Fruit fly (Drosophila melanogaster) whole organism, embryonic: ENCODE results near the gene CG7907.

Experiments used
- Aef1 ChIP-seq: fragments of 200-800 bp; sonication (Bioruptor generic); IDR thresholded peaks from 3 replicates; pipeline ENCODE4 v1.3.6; 2022; ENCODE audit warnings: missing biosample characterization, missing genetic modification characterization
- CG10959 ChIP-seq: fragments of 200-800 bp; sonication (Bioruptor generic); IDR thresholded peaks from 2 replicates; pipeline ENCODE4 v1.3.6; 2022; ENCODE audit warnings: missing biosample characterization, missing genetic modification characterization
- CG11093 ChIP-seq: fragments of 200-800 bp; sonication (Bioruptor generic); IDR thresholded peaks from 3 replicates; pipeline ENCODE4 v1.3.6; 2022; ENCODE audit warnings: missing biosample characterization, missing genetic modification characterization
- CG12236 ChIP-seq: fragments of 200-800 bp; sonication (Bioruptor generic); optimal IDR thresholded peaks from 2 replicates; lab custom pipeline; 2016; ENCODE audit warnings: missing biosample characterization, missing genetic modification characterization
- CG12659 ChIP-seq: fragments of 200-800 bp; sonication (Bioruptor generic); optimal IDR thresholded peaks from 3 replicates; lab custom pipeline; 2017; ENCODE audit warnings: mild to moderate bottlenecking, missing biosample characterization, missing genetic modification reagents, missing genetic modification characterization
- CG13287 ChIP-seq: fragments of 200-800 bp; sonication (Bioruptor generic); IDR thresholded peaks from 2 replicates; pipeline ENCODE4 v1.3.6; 2022; ENCODE audit warnings: missing biosample characterization, missing genetic modification characterization; ENCODE audit not compliant: partially characterized antibody
- CG14667 ChIP-seq: fragments of 200-800 bp; sonication (Bioruptor generic); IDR thresholded peaks from 2 replicates; pipeline ENCODE4 v1.3.6; 2022; ENCODE audit warnings: missing biosample characterization, missing genetic modification characterization
- CG18011 ChIP-seq: fragments of 200-800 bp; sonication (Bioruptor generic); optimal IDR thresholded peaks from 2 replicates; lab custom pipeline; 2017; ENCODE audit warnings: missing biosample characterization, missing genetic modification characterization, mild to moderate bottlenecking, moderate library complexity, missing genotype
- CG18764 ChIP-seq: fragments of 200-800 bp; sonication (Bioruptor generic); optimal IDR thresholded peaks from 3 replicates; lab custom pipeline; 2016; ENCODE audit warnings: missing biosample characterization, missing genetic modification characterization
- CG2199 ChIP-seq: fragments of 200-800 bp; sonication (Bioruptor generic); IDR thresholded peaks from 3 replicates; pipeline ENCODE4 v1.3.6; 2022; ENCODE audit warnings: missing biosample characterization, missing genetic modification characterization
- CG2678 ChIP-seq: fragments of 200-800 bp; sonication (Bioruptor generic); optimal IDR thresholded peaks from 3 replicates; lab custom pipeline; 2019; ENCODE audit warnings: missing biosample characterization, mild to moderate bottlenecking, missing genetic modification characterization, moderate library complexity
- CG2889 ChIP-seq: fragments of 200-800 bp; sonication (Bioruptor generic); IDR thresholded peaks from 3 replicates; pipeline ENCODE4 v1.3.6; 2022; ENCODE audit warnings: missing biosample characterization, missing genetic modification characterization
- CG31388 ChIP-seq: fragments of 200-800 bp; sonication (Bioruptor generic); optimal IDR thresholded peaks from 2 replicates; lab custom pipeline; 2016; ENCODE audit warnings: missing biosample characterization, missing genetic modification characterization
- CG33213 ChIP-seq: fragments of 200-800 bp; sonication (Bioruptor generic); optimal IDR thresholded peaks from 3 replicates; lab custom pipeline; 2016; ENCODE audit warnings: missing biosample characterization, missing genetic modification characterization
- CG34376 ChIP-seq: fragments of 200-800 bp; sonication (Bioruptor generic); optimal IDR thresholded peaks from 2 replicates; lab custom pipeline; 2018; ENCODE audit warnings: missing biosample characterization, mild to moderate bottlenecking, missing genetic modification characterization
- CG4707 ChIP-seq: fragments of 200-800 bp; sonication (Bioruptor generic); optimal IDR thresholded peaks from 2 replicates; lab custom pipeline; 2018; ENCODE audit warnings: missing biosample characterization, mild to moderate bottlenecking, missing genetic modification characterization, moderate library complexity
- CG5245 ChIP-seq: fragments of 200-800 bp; sonication (Bioruptor generic); optimal IDR thresholded peaks from 3 replicates; lab custom pipeline; 2016; ENCODE audit warnings: missing biosample characterization, missing genetic modification characterization
- CG7556 ChIP-seq: fragments of 200-800 bp; sonication (Bioruptor generic); optimal IDR thresholded peaks from 2 replicates; lab custom pipeline; 2017; ENCODE audit warnings: missing biosample characterization, mild to moderate bottlenecking, missing genetic modification characterization
- GATAe ChIP-seq: fragments of 200-800 bp; sonication (Bioruptor generic); conservative IDR thresholded peaks from 2 replicates; pipeline ENCODE4 v1.3.6; 2022; ENCODE audit warnings: missing biosample characterization, missing genetic modification characterization
- H15 ChIP-seq: fragments of 200-800 bp; sonication (Bioruptor generic); IDR thresholded peaks from 3 replicates; pipeline ENCODE4 v1.3.6; 2022; ENCODE audit warnings: missing biosample characterization, missing genetic modification characterization
- HLH3B ChIP-seq: fragments of 200-800 bp; sonication (Bioruptor generic); IDR thresholded peaks from 2 replicates; pipeline ENCODE4 v1.3.6; 2022; ENCODE audit warnings: missing biosample characterization, missing genetic modification characterization
- Lhr ChIP-seq: fragments of 200-800 bp; sonication (Bioruptor generic); optimal IDR thresholded peaks from 3 replicates; lab custom pipeline; 2017; ENCODE audit warnings: mild to moderate bottlenecking, missing biosample characterization, missing genetic modification reagents, missing genetic modification characterization
- Lim3 ChIP-seq: fragments of 200-800 bp; sonication (Bioruptor generic); IDR thresholded peaks from 2 replicates; pipeline ENCODE4 v1.3.6; 2022; ENCODE audit warnings: missing biosample characterization, missing genetic modification characterization
- Lpt ChIP-seq: fragments of >200 bp; optimal IDR thresholded peaks from 2 replicates; lab custom pipeline; 2018; ENCODE audit warnings: missing biosample characterization, missing genetic modification characterization
- Six4 ChIP-seq: fragments of 200-800 bp; sonication (Bioruptor generic); optimal IDR thresholded peaks from 2 replicates; lab custom pipeline; 2016; ENCODE audit warnings: missing biosample characterization, missing genetic modification characterization
- Sox100B ChIP-seq: fragments of 200-800 bp; sonication (Bioruptor generic); optimal IDR thresholded peaks from 3 replicates; lab custom pipeline; 2018; ENCODE audit warnings: missing biosample characterization, mild to moderate bottlenecking, missing genetic modification characterization
- Taf1 ChIP-seq: fragments of 200-800 bp; sonication (Bioruptor generic); IDR thresholded peaks from 2 replicates; pipeline ENCODE4 v1.3.6; 2022; ENCODE audit warnings: missing biosample characterization, missing genetic modification characterization
- al ChIP-seq: fragments of 200-800 bp; sonication (Bioruptor generic); IDR thresholded peaks from 2 replicates; pipeline ENCODE4 v1.3.6; 2022; ENCODE audit warnings: missing biosample characterization, missing genetic modification characterization
- ase ChIP-seq: fragments of 200-800 bp; sonication (Bioruptor generic); IDR thresholded peaks from 3 replicates; pipeline ENCODE4 v1.3.6; 2022; ENCODE audit warnings: missing biosample characterization, missing genetic modification characterization
- bab2 ChIP-seq: fragments of 200-800 bp; sonication (Bioruptor generic); optimal IDR thresholded peaks from 2 replicates; lab custom pipeline; 2016; ENCODE audit warnings: missing biosample characterization, missing genetic modification characterization
- corto ChIP-seq: fragments of 200-800 bp; sonication (Bioruptor generic); optimal IDR thresholded peaks from 2 replicates; lab custom pipeline; 2016; ENCODE audit warnings: missing biosample characterization, mild to moderate bottlenecking, missing genetic modification characterization, moderate library complexity
- crol ChIP-seq: fragments of 200-800 bp; sonication (Bioruptor generic); IDR thresholded peaks from 2 replicates; pipeline ENCODE4 v1.3.6; 2022; ENCODE audit warnings: missing biosample characterization, missing genetic modification characterization
- cwo ChIP-seq: fragments of 200-800 bp; sonication (Bioruptor generic); optimal IDR thresholded peaks from 3 replicates; lab custom pipeline; 2017; ENCODE audit warnings: missing biosample characterization, missing genetic modification characterization, mild to moderate bottlenecking, moderate library complexity, missing genetic modification reagents
- eve ChIP-seq, 2 experiments: fragments of >200 bp; optimal IDR thresholded peaks; 2 replicates each; lab custom pipeline; 2017; ENCODE audit warnings: missing biosample characterization in 2 of 2, missing genetic modification characterization in 2 of 2
- ftz-f1 ChIP-seq: fragments of 200-800 bp; sonication (Bioruptor generic); optimal IDR thresholded peaks from 2 replicates; lab custom pipeline; 2016; ENCODE audit warnings: missing biosample characterization, missing genetic modification characterization
- gce ChIP-seq: fragments of 200-800 bp; sonication (Bioruptor generic); IDR thresholded peaks from 3 replicates; pipeline ENCODE4 v1.3.6; 2022; ENCODE audit warnings: missing biosample characterization, missing genetic modification characterization
- kah ChIP-seq: fragments of 200-800 bp; sonication (Bioruptor generic); optimal IDR thresholded peaks from 2 replicates; lab custom pipeline; 2018; ENCODE audit warnings: missing biosample characterization, mild to moderate bottlenecking, missing genetic modification characterization
- lmd ChIP-seq: fragments of 200-800 bp; sonication (Bioruptor generic); IDR thresholded peaks from 2 replicates; pipeline ENCODE4 v1.3.6; 2022; ENCODE audit warnings: missing biosample characterization, missing genetic modification characterization
- mirr ChIP-seq: fragments of 200-800 bp; sonication (Bioruptor generic); optimal IDR thresholded peaks from 3 replicates; lab custom pipeline; 2018; ENCODE audit warnings: missing biosample characterization, mild to moderate bottlenecking, missing genetic modification characterization
- onecut ChIP-seq: fragments of 200-800 bp; sonication (Bioruptor generic); IDR thresholded peaks from 2 replicates; pipeline ENCODE4 v1.3.6; 2022; ENCODE audit warnings: missing biosample characterization, missing genetic modification characterization
- ranshi ChIP-seq: fragments of 200-800 bp; sonication (Bioruptor generic); IDR thresholded peaks from 2 replicates; pipeline ENCODE4 v1.3.6; 2022; ENCODE audit warnings: missing biosample characterization, missing genetic modification characterization
- row ChIP-seq: fragments of 200-800 bp; sonication (Bioruptor generic); IDR thresholded peaks from 3 replicates; pipeline ENCODE4 v1.3.6; 2022; ENCODE audit warnings: missing biosample characterization, missing genetic modification characterization
- salm ChIP-seq: fragments of 200-800 bp; sonication (Bioruptor generic); optimal IDR thresholded peaks from 2 replicates; lab custom pipeline; 2018; ENCODE audit warnings: missing biosample characterization, mild to moderate bottlenecking, missing genetic modification characterization
- sd ChIP-seq: fragments of 200-800 bp; sonication (Bioruptor generic); optimal IDR thresholded peaks from 3 replicates; lab custom pipeline; 2018; ENCODE audit warnings: missing biosample characterization, mild to moderate bottlenecking, missing genetic modification characterization, moderate library complexity
- sens-2 ChIP-seq: fragments of 200-800 bp; sonication (Bioruptor generic); IDR thresholded peaks from 2 replicates; pipeline ENCODE4 v1.3.6; 2022; ENCODE audit warnings: missing biosample characterization, missing genetic modification characterization
- shn ChIP-seq: fragments of 200-800 bp; sonication (Bioruptor generic); optimal IDR thresholded peaks from 3 replicates; lab custom pipeline; 2016; ENCODE audit warnings: missing biosample characterization, missing genetic modification characterization
- sob ChIP-seq: fragments of 200-800 bp; sonication (Bioruptor generic); IDR thresholded peaks from 2 replicates; pipeline ENCODE4 v1.3.6; 2022; ENCODE audit warnings: missing biosample characterization, missing genetic modification characterization
- tup ChIP-seq: fragments of 200-800 bp; sonication (Bioruptor generic); optimal IDR thresholded peaks from 2 replicates; lab custom pipeline; 2016; ENCODE audit warnings: missing biosample characterization, mild to moderate bottlenecking, missing genetic modification characterization, moderate library complexity
- vnd ChIP-seq: fragments of 200-800 bp; sonication (Bioruptor generic); IDR thresholded peaks from 3 replicates; pipeline ENCODE4 v1.3.6; 2022; ENCODE audit warnings: missing biosample characterization, missing genetic modification characterization; ENCODE audit not compliant: partially characterized antibody
- wek ChIP-seq: fragments of 200-800 bp; sonication (Bioruptor generic); optimal IDR thresholded peaks from 3 replicates; lab custom pipeline; 2018; ENCODE audit warnings: missing biosample characterization, mild to moderate bottlenecking, missing genetic modification characterization, moderate library complexity
- z ChIP-seq: fragments of 200-800 bp; sonication (Bioruptor generic); IDR thresholded peaks from 3 replicates; pipeline ENCODE4 v1.3.6; 2022; ENCODE audit warnings: missing biosample characterization, missing genetic modification characterization
- zfh2 ChIP-seq: fragments of 200-800 bp; sonication (Bioruptor generic); optimal IDR thresholded peaks from 2 replicates; lab custom pipeline; 2016; ENCODE audit warnings: missing biosample characterization, missing genetic modification characterization

The CG7907 gene

DNA sequence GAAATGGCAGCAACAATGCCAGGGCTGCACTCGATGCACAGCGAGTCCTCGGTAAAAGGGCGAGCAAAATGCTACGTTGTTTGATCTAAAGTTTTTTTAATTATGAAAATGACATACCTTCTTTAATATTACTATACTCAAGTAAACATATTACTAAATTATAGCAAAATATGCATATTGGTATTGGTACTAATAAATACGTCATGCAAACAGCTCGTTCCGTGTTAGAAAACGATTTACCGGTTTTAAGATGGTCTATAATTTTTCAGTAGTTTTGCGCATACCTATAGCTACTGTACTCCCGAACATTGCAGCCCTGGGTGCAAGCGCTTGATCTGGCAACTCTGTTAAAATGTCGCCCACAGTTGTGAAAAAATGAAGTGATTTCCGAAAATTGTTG lies 38.3 kb upstream of the CG7907 start (continued):
- TF ChIP-seq lmd (GFP tag; lab: Robert Waterston, UW) (peak; percentile 98), ftz-f1 (GFP tag; lab: Kevin White, UChicago) (peak; percentile 72), wek (GFP tag; lab: Kevin White, UChicago) (peak; percentile 70), vnd (GFP tag; lab: Robert Waterston, UW) (no peak), Lhr (GFP tag; lab: Kevin White, UChicago) (peak; percentile 74), CG2678 (tag; lab: Kevin White, UChicago) (peak; percentile 97), onecut (GFP tag; lab: Robert Waterston, UW) (peak; percentile 82), CG12659 (GFP tag; lab: Kevin White, UChicago) (peak; percentile 97), CG31388 (peak; percentile 89), CG18011 (GFP tag; lab: Kevin White, UChicago) (peak; percentile 82), Aef1 (GFP tag; lab: Robert Waterston, UW) (peak; percentile 92), gce (GFP tag; lab: Robert Waterston, UW) (peak; percentile 65; the same call in 1 of the 3 replicates), crol (GFP tag; lab: Robert Waterston, UW) (no peak), Lpt (GFP tag; lab: Kevin White, UChicago) (no peak), CG12236 (peak; percentile 89), ase (peak; percentile 86), Six4 (peak; percentile 94), salm (peak; percentile 84), shn (GFP tag; lab: Kevin White, UChicago) (peak; percentile 95), HLH3B (peak; percentile 87), CG11093 (GFP tag; lab: Robert Waterston, UW) (peak; percentile 96), CG2199 (GFP tag; lab: Robert Waterston, UW) (peak; percentile 70; the same call in 1 of the 3 replicates), CG33213 (GFP tag; lab: Kevin White, UChicago) (peak; percentile 86), CG10959 (GFP tag; lab: Robert Waterston, UW) (peak; percentile 74), H15 (GFP tag; lab: Robert Waterston, UW) (peak; percentile 88), GATAe (GFP tag; lab: Robert Waterston, UW) (peak; percentile 82), CG7556 (GFP tag; lab: Kevin White, UChicago) (peak; percentile 94), tup (GFP tag; lab: Kevin White, UChicago) (peak; percentile 79), CG2889 (peak; percentile 85), sens-2 (GFP tag; lab: Robert Waterston, UW) (no peak; the same call in 1 of the 2 replicates), sob (GFP tag; lab: Robert Waterston, UW) (peak; percentile 95), CG34376 (peak; percentile 98), CG4707 (GFP tag; lab: Kevin White, UChicago) (peak; percentile 83), Sox100B (GFP tag; lab: Kevin White, UChicago) (peak; percentile 94), sd (tag; lab: Kevin White, UChicago) (peak; percentile 92), mirr (GFP tag; lab: Kevin White, UChicago) (peak; percentile 90), CG13287 (GFP tag; lab: Robert Waterston, UW) (peak; percentile 37; the same call in 1 of the 2 replicates), ranshi (GFP tag; lab: Robert Waterston, UW) (peak; percentile 92), CG18764 (peak; percentile 90), bab2 (GFP tag; lab: Kevin White, UChicago) (peak; percentile 95), corto (peak; percentile 79), z (GFP tag; lab: Robert Waterston, UW) (no peak), Lim3 (GFP tag; lab: Robert Waterston, UW) (peak; percentile 81), row (GFP tag; lab: Robert Waterston, UW) (peak; percentile 99), al (GFP tag; lab: Robert Waterston, UW) (peak; percentile 94), zfh2 (GFP tag; lab: Kevin White, UChicago) (peak; percentile 97), CG5245 (GFP tag; lab: Kevin White, UChicago) (peak; percentile 92), kah (GFP tag; lab: Kevin White, UChicago) (peak; percentile 86), CG14667 (GFP tag; lab: Robert Waterston, UW) (peak; percentile 92), eve (GFP tag; optimal IDR thresholded peaks at IDR 0.05; lab: Kevin White, UChicago) (no peak), cwo (GFP tag; lab: Kevin White, UChicago) (peak; percentile 89), Taf1 (GFP tag; lab: Robert Waterston, UW) (peak; percentile 88; the same call in 1 of the 2 replicates)
